Worm (Caenorhabditis elegans) whole organism, early embryonic: Measurements from ENCODE around the gene clec-3.

Experiments
- B0310.2 ChIP-seq: sonication (generic microtip); optimal IDR thresholded peaks from 2 replicates; lab custom pipeline; 2016; ENCODE audit warnings: mild to moderate bottlenecking, missing genetic modification characterization, missing compliant biosample characterization
- aly-1 ChIP-seq: sonication (generic microtip); optimal IDR thresholded peaks from 2 replicates; lab custom pipeline; 2016; ENCODE audit warnings: missing genetic modification characterization, missing compliant biosample characterization
- ama-1 ChIP-seq: fragments of 150-350 bp; optimal IDR thresholded peaks from 2 replicates; lab custom pipeline; 2014
- ceh-13 ChIP-seq: fragments of 200-800 bp; sonication (Bioruptor generic); optimal IDR thresholded peaks from 2 replicates; lab custom pipeline; 2018; ENCODE audit warnings: mild to moderate bottlenecking, missing genetic modification characterization, missing compliant biosample characterization
- ceh-36 ChIP-seq: sonication (generic microtip); optimal IDR thresholded peaks from 2 replicates; lab custom pipeline; 2016; ENCODE audit warnings: missing genetic modification characterization, inconsistent platforms, missing compliant biosample characterization
- flt-1 ChIP-seq: fragments of 200-800 bp; sonication (Bioruptor generic); IDR thresholded peaks from 2 replicates; pipeline ENCODE4 v1.3.6; 2022; ENCODE audit warnings: missing genetic modification characterization, missing compliant biosample characterization
- pes-1 ChIP-seq: fragments of 200-800 bp; sonication (Bioruptor generic); IDR thresholded peaks from 2 replicates; pipeline ENCODE4 v1.3.6; 2022; ENCODE audit warnings: missing genetic modification reagents, missing genetic modification characterization, missing compliant biosample characterization
- scrt-1 ChIP-seq: fragments of 200-800 bp; sonication (Bioruptor generic); IDR thresholded peaks from 2 replicates; pipeline ENCODE4 v1.3.6; 2022; ENCODE audit warnings: missing genetic modification characterization, missing compliant biosample characterization
- sea-1 ChIP-seq: fragments of 200-800 bp; sonication (Bioruptor generic); conservative IDR thresholded peaks from 2 replicates; pipeline ENCODE4 v1.3.6; 2022; ENCODE audit warnings: missing genetic modification characterization, missing compliant biosample characterization
- tbx-11 ChIP-seq: fragments of 200-800 bp; sonication (Bioruptor generic); IDR thresholded peaks from 2 replicates; pipeline ENCODE4 v1.3.6; 2022; ENCODE audit warnings: missing genetic modification characterization, missing compliant biosample characterization
- tbx-37 ChIP-seq: fragments of 200-800 bp; sonication (Bioruptor generic); conservative IDR thresholded peaks from 2 replicates; pipeline ENCODE4 v1.3.6; 2022; ENCODE audit warnings: missing genetic modification reagents, missing genetic modification characterization, missing compliant biosample characterization
- tra-4 ChIP-seq: sonication (generic microtip); optimal IDR thresholded peaks from 2 replicates; lab custom pipeline; 2017; ENCODE audit warnings: missing genetic modification characterization, missing compliant biosample characterization

DNA sequence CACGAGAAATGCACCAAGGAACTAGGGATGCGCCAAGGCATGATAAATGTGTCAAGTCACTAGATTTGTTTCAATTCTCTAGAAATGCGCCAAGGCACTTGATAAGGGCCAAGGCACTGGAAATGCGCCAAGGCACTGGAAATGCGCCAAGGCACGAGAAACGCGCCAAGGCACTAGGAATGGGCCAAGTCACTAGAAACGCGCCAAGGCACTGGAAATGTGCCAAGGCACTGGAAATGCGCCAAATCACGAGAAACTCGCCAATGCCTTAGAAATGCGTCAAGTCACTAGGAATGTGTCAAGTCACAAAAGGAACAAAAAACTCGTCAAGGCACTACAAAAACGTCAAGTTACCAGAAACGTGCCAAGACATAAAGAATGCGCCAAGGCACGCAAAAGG is 16.6 kb upstream of the clec-3 start:
- TF ChIP-seq pes-1 (GFP tag; lab: Robert Waterston, UW) (no peak), ama-1 (no peak), B0310.2 (tag; lab: Kevin White, UChicago) (no peak), tbx-37 (GFP tag; lab: Robert Waterston, UW) (no peak), tra-4 (tag; lab: Kevin White, UChicago) (no peak), sea-1 (GFP tag; lab: Robert Waterston, UW) (no peak), aly-1 (tag; lab: Kevin White, UChicago) (no peak), flt-1 (no peak), tbx-11 (GFP tag; lab: Robert Waterston, UW) (no peak), scrt-1 (GFP tag; lab: Robert Waterston, UW) (no peak), ceh-13 (no peak), ceh-36 (no peak)
